Fruit fly (Drosophila melanogaster): ENCODE measurements around the gene CG16775.

dm6 chr3L:17933788-17934318 is 47.4 kb upstream of the CG16775 start:
- TF ChIP-seq topi (GFP tag; optimal IDR thresholded peaks at IDR 0.05) (no peak), Hr38 (GFP tag; optimal IDR thresholded peaks at IDR 0.05) (no peak), Ets96B (tag; optimal IDR thresholded peaks at IDR 0.05) (no peak), Hr4 (GFP tag; optimal IDR thresholded peaks at IDR 0.05) (no peak), acj6 (GFP tag; optimal IDR thresholded peaks at IDR 0.05) (no peak), Blimp-1 (GFP tag; optimal IDR thresholded peaks at IDR 0.05) (no peak), Gug (GFP tag; IDR thresholded peaks at IDR 0.05) (no peak), CG6808 (GFP tag; optimal IDR thresholded peaks at IDR 0.05) (no peak)

All from whole organism, prepupa.